Worm (Caenorhabditis elegans): ENCODE data around the gene cht-3.

cht-3 gene

DNA sequence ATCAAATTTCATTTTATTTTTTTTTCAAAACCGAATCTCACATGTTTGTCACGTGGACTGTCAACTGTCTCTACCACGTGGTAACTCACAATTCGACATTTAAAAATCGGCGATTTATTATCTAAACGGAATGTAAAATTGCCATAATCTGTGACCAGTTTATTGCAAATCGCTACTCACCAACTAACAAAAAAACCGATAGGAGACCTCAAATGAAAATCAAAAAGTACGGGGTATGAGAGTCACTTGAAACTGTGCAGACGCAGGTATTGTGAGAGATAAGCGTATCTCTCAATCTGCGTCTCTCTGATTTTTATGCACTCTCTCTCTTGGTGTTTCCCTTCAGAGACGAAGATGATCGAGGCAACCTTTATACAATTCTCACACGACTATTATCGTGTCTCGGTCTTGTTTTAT, 44.3 kb downstream of the cht-3 start (continued):
- TF ChIP-seq nhr-41 (GFP tag; IDR thresholded peaks at IDR 0.05) = no peak
- no peak for TF ChIP-seq zip-2 (tag; optimal IDR thresholded peaks at IDR 0.05)
- TF ChIP-seq fkh-10 (GFP tag; optimal IDR thresholded peaks at IDR 0.05) = no peak
- 0 out of 2 replicates have a peak, but pooled peaks have one; percentile 4 for TF ChIP-seq arid-1 (GFP tag; conservative IDR thresholded peaks at IDR 0.05)
- no peak for TF ChIP-seq lin-38 (GFP tag; IDR thresholded peaks at IDR 0.05)
- peak; percentile 24 for TF ChIP-seq lin-13 (GFP tag; optimal IDR thresholded peaks at IDR 0.05)
- TF ChIP-seq hif-1 (tag; optimal IDR thresholded peaks at IDR 0.05) = peak in 1 of 2 experiments; percentile 30
- TF ChIP-seq nhr-76 (tag; optimal IDR thresholded peaks at IDR 0.05) = no peak
- TF ChIP-seq dmd-6 (GFP tag; IDR thresholded peaks at IDR 0.05) = peak; percentile 88
- peak; percentile 85 for TF ChIP-seq gei-8 (GFP tag; optimal IDR thresholded peaks at IDR 0.05)
- TF ChIP-seq tag-97 (GFP tag; IDR thresholded peaks at IDR 0.05) = no peak
- peak; percentile 28 for TF ChIP-seq ztf-7 (tag; optimal IDR thresholded peaks at IDR 0.05)
- TF ChIP-seq ZK546.5 (tag; optimal IDR thresholded peaks at IDR 0.05) = no peak
- peak; percentile 36 for TF ChIP-seq T20F7.1 (GFP tag; optimal IDR thresholded peaks at IDR 0.05)
- peak; percentile 54 for TF ChIP-seq spr-1 (tag; optimal IDR thresholded peaks at IDR 0.05)
- TF ChIP-seq ceh-82 (tag; optimal IDR thresholded peaks at IDR 0.05) = no peak
- TF ChIP-seq daf-16 (GFP tag; optimal IDR thresholded peaks at IDR 0.05) = peak in 1 of 2 experiments; percentile 48
- TF ChIP-seq daf-16 (tag; optimal IDR thresholded peaks at IDR 0.05) = peak; percentile 88
- no peak; the same call in 1 of the 2 replicates for TF ChIP-seq lin-1 (GFP tag; IDR thresholded peaks at IDR 0.05)
- peak; percentile 93 for TF ChIP-seq dve-1 (tag; optimal IDR thresholded peaks at IDR 0.05; ENCODE audit: insufficient read depth)
- peak in 1 of 2 experiments; percentile 98 for TF ChIP-seq unc-62 (GFP tag; optimal IDR thresholded peaks at IDR 0.05 in 1 of 2)
- TF ChIP-seq unc-62 (tag; optimal IDR thresholded peaks at IDR 0.05) = no peak
- peak; percentile 35; the same call in 1 of the 2 replicates for TF ChIP-seq hmg-1.1 (GFP tag; IDR thresholded peaks at IDR 0.05)
- no peak for TF ChIP-seq zfp-2 (tag; optimal IDR thresholded peaks at IDR 0.05)
- peak; percentile 26 to 72 for TF ChIP-seq lsy-2 (tag; optimal IDR thresholded peaks at IDR 0.05)
- TF ChIP-seq mxl-2 (GFP tag; conservative IDR thresholded peaks at IDR 0.05) = peak; percentile 95

DNA sequence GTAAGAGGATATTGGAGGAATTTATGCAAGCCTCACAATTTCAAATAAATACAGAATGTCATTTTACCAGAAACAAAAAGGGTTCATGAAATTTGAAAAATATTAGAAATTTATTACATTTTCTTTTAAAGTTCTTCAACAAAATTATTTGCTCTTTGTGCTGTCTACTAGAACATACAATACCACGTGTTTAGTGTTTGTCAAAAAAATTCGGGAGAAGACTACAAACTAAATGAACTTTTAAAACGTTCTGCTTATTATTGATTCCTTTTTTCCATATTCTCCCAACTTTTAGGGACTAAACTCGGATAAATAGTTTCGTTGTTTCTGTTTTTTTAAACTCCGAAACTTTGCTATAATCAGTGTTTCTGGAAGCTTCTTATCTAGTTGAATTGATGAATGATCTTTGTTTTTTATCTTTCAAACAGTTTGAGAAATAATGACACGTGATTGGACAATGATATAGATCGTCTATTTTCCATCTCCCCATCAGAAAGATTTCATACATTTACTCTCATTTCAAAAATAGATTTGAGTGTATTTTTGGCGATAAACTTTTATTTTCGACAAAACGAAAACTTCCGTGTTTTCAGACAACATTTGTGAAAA, 45.3 kb downstream of the cht-3 start:
- TF ChIP-seq ces-1 (GFP tag; optimal IDR thresholded peaks at IDR 0.05) = no peak
- TF ChIP-seq F10B5.3 (tag; optimal IDR thresholded peaks at IDR 0.05) = no peak
- peak; percentile 87 for TF ChIP-seq dve-1 (tag; optimal IDR thresholded peaks at IDR 0.05; ENCODE audit: insufficient read depth)
- peak in 1 of 2 experiments; percentile 33 for TF ChIP-seq unc-62 (GFP tag; optimal IDR thresholded peaks at IDR 0.05 in 1 of 2)
- no peak for TF ChIP-seq unc-62 (tag; optimal IDR thresholded peaks at IDR 0.05)
- TF ChIP-seq zip-11 (GFP tag; IDR thresholded peaks at IDR 0.05) = no peak
- TF ChIP-seq nhr-48 (tag; optimal IDR thresholded peaks at IDR 0.05) = peak; percentile 15
- peak; percentile 34 for TF ChIP-seq hlh-30 (tag; optimal IDR thresholded peaks at IDR 0.05; ENCODE audit: insufficient read depth)
- TF ChIP-seq hlh-11 (tag; optimal IDR thresholded peaks at IDR 0.05) = peak; percentile 66
- TF ChIP-seq dmd-6 (GFP tag; IDR thresholded peaks at IDR 0.05) = peak; percentile 49
- peak; percentile 30 for TF ChIP-seq nhr-77 (tag; optimal IDR thresholded peaks at IDR 0.05)
- TF ChIP-seq nhr-28 (tag; optimal IDR thresholded peaks at IDR 0.05) = peak; percentile 25
- TF ChIP-seq mdt-29 (GFP tag; IDR thresholded peaks at IDR 0.05) = peak; percentile 71; the same call in 1 of the 2 replicates
- no peak for TF ChIP-seq lin-39 (tag; optimal IDR thresholded peaks at IDR 0.05)
- no peak for TF ChIP-seq cey-2 (tag; optimal IDR thresholded peaks at IDR 0.05; ENCODE audit: borderline replicate concordance, insufficient read depth)
- TF ChIP-seq Y5F2A.4 (GFP tag; optimal IDR thresholded peaks at IDR 0.05) = no peak
- peak; percentile 54 for TF ChIP-seq aha-1 (tag)
- TF ChIP-seq daf-16 (GFP tag; optimal IDR thresholded peaks at IDR 0.05) = no peak
- peak; percentile 71 for TF ChIP-seq daf-16 (tag; optimal IDR thresholded peaks at IDR 0.05)
- 0 out of 2 replicates have a peak, but pooled peaks have one; percentile 20 for TF ChIP-seq zfp-3 (GFP tag; conservative IDR thresholded peaks at IDR 0.05)
